Fruit fly (Drosophila melanogaster) whole organism, pupa: ENCODE data around the gene yata.

Experiments
- CG10348 ChIP-seq: fragments of 200-800 bp; sonication (Bioruptor generic); IDR thresholded peaks from 2 replicates; pipeline ENCODE4 v1.3.6; 2022; ENCODE audit warnings: missing biosample characterization, missing genetic modification characterization
- CG34367 ChIP-seq: fragments of 200-800 bp; sonication (Bioruptor generic); optimal IDR thresholded peaks from 2 replicates; lab custom pipeline; 2018; ENCODE audit warnings: missing biosample characterization, mild to moderate bottlenecking, missing genetic modification characterization
- CG8159 ChIP-seq: fragments of 200-800 bp; sonication (Bioruptor generic); optimal IDR thresholded peaks from 3 replicates; lab custom pipeline; 2018; ENCODE audit warnings: missing biosample characterization, mild to moderate bottlenecking, missing genetic modification characterization, moderate library complexity
- CG8301 ChIP-seq: fragments of 200-800 bp; sonication (Bioruptor generic); optimal IDR thresholded peaks from 2 replicates; lab custom pipeline; 2018; ENCODE audit warnings: missing biosample characterization, mild to moderate bottlenecking, missing genetic modification characterization
- D1 ChIP-seq: fragments of 200-800 bp; sonication (Bioruptor generic); optimal IDR thresholded peaks from 2 replicates; lab custom pipeline; 2018; ENCODE audit warnings: missing biosample characterization, mild to moderate bottlenecking, missing genetic modification characterization, moderate library complexity
- Pif1A ChIP-seq: fragments of 200-800 bp; sonication (Bioruptor generic); optimal IDR thresholded peaks from 3 replicates; lab custom pipeline; 2016; ENCODE audit warnings: missing biosample characterization, missing genetic modification characterization
- Pif1B ChIP-seq: fragments of 200-800 bp; sonication (Bioruptor generic); optimal IDR thresholded peaks from 3 replicates; lab custom pipeline; 2016; ENCODE audit warnings: missing biosample characterization, missing genetic modification characterization
- rn ChIP-seq: fragments of 200-800 bp; sonication (Bioruptor generic); IDR thresholded peaks from 2 replicates; pipeline ENCODE4 v1.3.6; 2022; ENCODE audit warnings: missing biosample characterization, missing genetic modification characterization

DNA sequence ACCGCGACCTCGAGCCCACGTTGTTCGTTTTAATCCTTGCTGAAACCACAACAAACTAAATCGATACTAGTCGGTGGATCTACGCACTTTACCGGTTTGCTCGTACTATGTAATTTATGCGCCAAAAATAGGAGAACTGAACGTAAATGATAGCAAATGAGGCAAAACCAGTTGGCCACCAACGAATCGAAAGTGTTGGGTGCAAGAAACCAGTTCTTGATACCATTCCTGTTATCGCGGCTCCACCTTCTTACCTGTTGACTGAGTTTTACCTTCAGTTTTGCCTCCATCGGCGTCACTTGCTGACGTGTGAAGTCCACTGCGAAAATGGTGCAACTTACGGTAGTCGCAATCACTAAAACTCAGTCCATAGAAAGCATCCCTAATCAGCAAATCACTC, 8.9 kb upstream of the yata start:
- TF ChIP-seq CG8301 (no peak), CG10348 (GFP tag; lab: Robert Waterston, UW) (no peak), CG8159 (tag; lab: Kevin White, UChicago) (no peak), Pif1A (GFP tag; lab: Kevin White, UChicago) (no peak), CG34367 (no peak), rn (GFP tag; lab: Robert Waterston, UW) (no peak), Pif1B (GFP tag; lab: Kevin White, UChicago) (no peak), D1 (tag; lab: Kevin White, UChicago) (no peak)
